Worm (Caenorhabditis elegans) whole organism, dauer: Measurements from ENCODE around the gene iff-1.

Source experiments
- unc-62 ChIP-seq: sonication (generic microtip); optimal IDR thresholded peaks from 2 replicates; lab custom pipeline; 2017; ENCODE audit warnings: missing biosample characterization, missing genetic modification reagents, missing genetic modification characterization

iff-1 gene

ce11 chrIII:9741985-9742384 is 5.0 kb downstream of the iff-1 start:
- TF ChIP-seq unc-62 (GFP tag; lab: Kevin White, UChicago) = no peak

ce11 chrIII:9740663-9741062 is 6.3 kb downstream of the iff-1 start:
- no peak for TF ChIP-seq unc-62 (GFP tag; lab: Kevin White, UChicago)

- TF ChIP-seq unc-62 (GFP tag; lab: Kevin White, UChicago) = no peak
Measured at ce11 chrIII:9738954-9739353, 8.0 kb downstream of the iff-1 start, which contains the start of gene hlh-4. hlh-4 (minus strand) TSS chrIII:9739054.

- no peak for TF ChIP-seq unc-62 (GFP tag; lab: Kevin White, UChicago)
Measured at ce11 chrIII:9735857-9736256, 11.1 kb downstream of the iff-1 start, which contains the start of gene dao-6. dao-6 (minus strand) TSS chrIII:9736201.

- no peak for TF ChIP-seq unc-62 (GFP tag; lab: Kevin White, UChicago)
Measured at ce11 chrIII:9734030-9734429, 13.0 kb downstream of the iff-1 start.

ce11 chrIII:9733333-9733732 is 13.7 kb downstream of the iff-1 start:
- no peak for TF ChIP-seq unc-62 (GFP tag; lab: Kevin White, UChicago)

- no peak for TF ChIP-seq unc-62 (GFP tag; lab: Kevin White, UChicago)
Measured at ce11 chrIII:9731313-9731912, 15.6 kb downstream of the iff-1 start.

ce11 chrIII:9730407-9730806 is 16.6 kb downstream of the iff-1 start:
- no peak for TF ChIP-seq unc-62 (GFP tag; lab: Kevin White, UChicago)

ce11 chrIII:9727439-9727838 is 19.6 kb downstream of the iff-1 start, which contains the start of gene C07A9.12:
C07A9.12 (minus strand) TSS chrIII:9727539.
- no peak for TF ChIP-seq unc-62 (GFP tag; lab: Kevin White, UChicago)

- TF ChIP-seq unc-62 (GFP tag; lab: Kevin White, UChicago) = no peak
Measured at ce11 chrIII:9725114-9725513, 21.9 kb downstream of the iff-1 start, which contains the start of gene clec-162. clec-162 (minus strand) TSS chrIII:9725214.

- TF ChIP-seq unc-62 (GFP tag; lab: Kevin White, UChicago) = no peak
Measured at ce11 chrIII:9721991-9722390, 25.0 kb downstream of the iff-1 start.

- no peak for TF ChIP-seq unc-62 (GFP tag; lab: Kevin White, UChicago)
Measured at ce11 chrIII:9720191-9720590, 26.8 kb downstream of the iff-1 start, which contains the start of gene ncx-7. ncx-7 (minus strand) TSS chrIII:9720291.

ce11 chrIII:9717243-9717642 is 29.8 kb downstream of the iff-1 start:
- no peak for TF ChIP-seq unc-62 (GFP tag; lab: Kevin White, UChicago)

- TF ChIP-seq unc-62 (GFP tag; lab: Kevin White, UChicago) = no peak
Measured at ce11 chrIII:9714731-9715130, 32.3 kb downstream of the iff-1 start.

ce11 chrIII:9713862-9714261 is 33.1 kb downstream of the iff-1 start, which contains the start of gene ncx-6:
ncx-6 (minus strand) TSS chrIII:9713949.
- no peak for TF ChIP-seq unc-62 (GFP tag; lab: Kevin White, UChicago)

- TF ChIP-seq unc-62 (GFP tag; lab: Kevin White, UChicago) = no peak
Measured at ce11 chrIII:9713182-9713581, 33.8 kb downstream of the iff-1 start.

ce11 chrIII:9711163-9711562 is 35.8 kb downstream of the iff-1 start:
- no peak for TF ChIP-seq unc-62 (GFP tag; lab: Kevin White, UChicago)
